Worm (Caenorhabditis elegans) whole organism, late embryonic: ENCODE results near the gene R03D7.8.
"Not testable (repeated sequence)": the region's sequence is repeated elsewhere in the genome, so short reads cannot be mapped to it uniquely, and the experiment has no call there.

Experiments
- C08G9.2 ChIP-seq: sonication (generic microtip); optimal IDR thresholded peaks from 2 replicates; lab custom pipeline; 2016; ENCODE audit warnings: mild to moderate bottlenecking, missing genetic modification characterization, moderate library complexity, missing compliant biosample characterization
- F13H6.1 ChIP-seq: sonication (generic microtip); optimal IDR thresholded peaks from 2 replicates; lab custom pipeline; 2016; ENCODE audit warnings: missing genetic modification characterization, missing compliant biosample characterization
- K02D7.2 ChIP-seq: sonication (generic microtip); optimal IDR thresholded peaks from 2 replicates; lab custom pipeline; 2017; ENCODE audit warnings: mild to moderate bottlenecking, missing genetic modification characterization, missing compliant biosample characterization
- K09A11.1 ChIP-seq: sonication (generic microtip); optimal IDR thresholded peaks from 2 replicates; lab custom pipeline; 2017; ENCODE audit warnings: antibody characterized with exemption, mild to moderate bottlenecking, missing genetic modification characterization, missing compliant biosample characterization; ENCODE audit not compliant: insufficient read depth
- T23F11.4 ChIP-seq: fragments of 200-800 bp; sonication (Bioruptor generic); optimal IDR thresholded peaks from 2 replicates; lab custom pipeline; 2018; ENCODE audit warnings: mild to moderate bottlenecking, missing genetic modification characterization, missing compliant biosample characterization
- Y22D7AL.16 ChIP-seq: sonication (generic microtip); optimal IDR thresholded peaks from 2 replicates; lab custom pipeline; 2016; ENCODE audit warnings: missing genetic modification characterization, missing compliant biosample characterization
- ahr-1 ChIP-seq: sonication (generic microtip); optimal IDR thresholded peaks from 2 replicates; lab custom pipeline; 2016; ENCODE audit warnings: missing genetic modification characterization, missing compliant biosample characterization
- ama-1 ChIP-seq: fragments of 150-350 bp; optimal IDR thresholded peaks from 2 replicates; lab custom pipeline; 2014
- ceh-18 ChIP-seq: sonication (generic microtip); optimal IDR thresholded peaks from 2 replicates; lab custom pipeline; 2016; ENCODE audit warnings: missing genetic modification characterization, missing compliant biosample characterization
- ceh-22 ChIP-seq: sonication (generic microtip); optimal IDR thresholded peaks from 2 replicates; lab custom pipeline; 2017; ENCODE audit warnings: missing biosample characterization, missing genetic modification characterization
- ceh-34 ChIP-seq: sonication (generic microtip); optimal IDR thresholded peaks from 2 replicates; lab custom pipeline; 2016; ENCODE audit warnings: mild to moderate bottlenecking, missing genetic modification characterization, missing compliant biosample characterization
- ceh-45 ChIP-seq: fragments of 200-800 bp; sonication (Bioruptor generic); IDR thresholded peaks from 2 replicates; pipeline ENCODE4 v1.3.6; 2022; ENCODE audit warnings: missing genetic modification reagents, missing genetic modification characterization, missing compliant biosample characterization
- ceh-48 ChIP-seq: sonication (generic microtip); optimal IDR thresholded peaks from 2 replicates; lab custom pipeline; 2016; ENCODE audit warnings: missing genetic modification characterization, inconsistent platforms, missing compliant biosample characterization
- ceh-6 ChIP-seq: fragments of 200-800 bp; sonication (Bioruptor generic); optimal IDR thresholded peaks from 2 replicates; lab custom pipeline; 2018; ENCODE audit warnings: mild to moderate bottlenecking, missing genetic modification characterization, missing compliant biosample characterization
- che-1 ChIP-seq: sonication (generic microtip); optimal IDR thresholded peaks from 2 replicates; lab custom pipeline; 2016; ENCODE audit warnings: mild to moderate bottlenecking, missing genetic modification characterization, missing compliant biosample characterization
- dve-1 ChIP-seq: sonication (generic microtip); optimal IDR thresholded peaks from 2 replicates; lab custom pipeline; 2017; ENCODE audit warnings: antibody characterized with exemption, mild to moderate bottlenecking, missing genetic modification characterization, missing compliant biosample characterization
- elt-4 ChIP-seq: sonication (generic microtip); optimal IDR thresholded peaks from 2 replicates; lab custom pipeline; 2016; ENCODE audit warnings: missing genetic modification characterization, missing compliant biosample characterization
- fkh-6 ChIP-seq: sonication (generic microtip); optimal IDR thresholded peaks from 2 replicates; lab custom pipeline; 2016; ENCODE audit warnings: missing genetic modification characterization, missing compliant biosample characterization
- hlh-15 ChIP-seq: sonication (generic microtip); optimal IDR thresholded peaks from 2 replicates; lab custom pipeline; 2016; ENCODE audit warnings: missing genetic modification characterization, missing compliant biosample characterization
- hlh-30 ChIP-seq: sonication (generic microtip); optimal IDR thresholded peaks from 2 replicates; lab custom pipeline; 2017; ENCODE audit warnings: antibody characterized with exemption, missing genetic modification characterization, missing compliant biosample characterization; ENCODE audit not compliant: insufficient read depth
- hlh-6 ChIP-seq: sonication (generic microtip); optimal IDR thresholded peaks from 2 replicates; lab custom pipeline; 2016; ENCODE audit warnings: missing genotype, missing genetic modification characterization, missing compliant biosample characterization
- mec-3 ChIP-seq: sonication (generic microtip); optimal IDR thresholded peaks from 2 replicates; lab custom pipeline; 2016; ENCODE audit warnings: borderline replicate concordance, missing genetic modification characterization, missing compliant biosample characterization
- nhr-232 ChIP-seq: sonication (generic microtip); optimal IDR thresholded peaks from 2 replicates; lab custom pipeline; 2016; ENCODE audit warnings: missing genetic modification characterization, missing compliant biosample characterization
- pag-3 ChIP-seq: sonication (generic microtip); optimal IDR thresholded peaks from 2 replicates; lab custom pipeline; 2016; ENCODE audit warnings: missing compliant biosample characterization, missing genetic modification characterization, borderline replicate concordance
- pax-1 ChIP-seq: fragments of 150-350 bp; optimal IDR thresholded peaks from 2 replicates; lab custom pipeline; 2014; ENCODE audit warnings: missing biosample characterization, missing genetic modification characterization
- pha-2 ChIP-seq: sonication (generic microtip); optimal IDR thresholded peaks from 2 replicates; lab custom pipeline; 2017; ENCODE audit warnings: mild to moderate bottlenecking, missing genetic modification characterization, missing compliant biosample characterization
- pqm-1 ChIP-seq: sonication (generic microtip); optimal IDR thresholded peaks from 2 replicates; lab custom pipeline; 2016; ENCODE audit warnings: missing genetic modification characterization, missing compliant biosample characterization
- pros-1 ChIP-seq: fragments of 150-350 bp; optimal IDR thresholded peaks from 2 replicates; lab custom pipeline; 2014; ENCODE audit warnings: missing biosample characterization, missing genetic modification reagents, missing genetic modification characterization
- rnt-1 ChIP-seq: sonication (generic microtip); optimal IDR thresholded peaks from 2 replicates; lab custom pipeline; 2016; ENCODE audit warnings: missing genetic modification characterization, missing compliant biosample characterization
- sox-2 ChIP-seq: fragments of 200-800 bp; sonication (Bioruptor generic); IDR thresholded peaks from 2 replicates; pipeline ENCODE4 v1.3.6; 2022; ENCODE audit warnings: missing genetic modification reagents, missing genetic modification characterization, missing compliant biosample characterization
- sox-4 ChIP-seq: sonication (generic microtip); optimal IDR thresholded peaks from 2 replicates; lab custom pipeline; 2017; ENCODE audit warnings: mild to moderate bottlenecking, missing genetic modification characterization, inconsistent platforms, missing compliant biosample characterization
- syd-9 ChIP-seq: sonication (generic microtip); optimal IDR thresholded peaks from 2 replicates; lab custom pipeline; 2016; ENCODE audit warnings: mild to moderate bottlenecking, missing genetic modification characterization, moderate library complexity, missing compliant biosample characterization
- tbx-2 ChIP-seq: sonication (generic microtip); optimal IDR thresholded peaks from 2 replicates; lab custom pipeline; 2016; ENCODE audit warnings: missing genetic modification characterization, missing compliant biosample characterization
- unc-3 ChIP-seq, 2 experiments: fragments of 200-800 bp in 1 of 2; sonication (Bioruptor generic) in 1 of 2; sonication (generic microtip) in 1 of 2; conservative IDR thresholded peaks in 1 of 2; optimal IDR thresholded peaks in 1 of 2; 2 replicates each; pipeline versions ENCODE4 v1.3.6 to Lab custom; 2016 to 2022; ENCODE audit warnings: missing compliant biosample characterization in 2 of 2, missing genetic modification characterization in 2 of 2, missing genetic modification reagents in 1 of 2
- unc-55 ChIP-seq: sonication (generic microtip); optimal IDR thresholded peaks from 2 replicates; lab custom pipeline; 2017; ENCODE audit warnings: missing biosample characterization, missing genetic modification reagents, missing genetic modification characterization
- zip-5 ChIP-seq: sonication (generic microtip); optimal IDR thresholded peaks from 2 replicates; lab custom pipeline; 2016; ENCODE audit warnings: missing genetic modification characterization, missing compliant biosample characterization
- ztf-16 ChIP-seq: sonication (generic microtip); optimal IDR thresholded peaks from 2 replicates; lab custom pipeline; 2017; ENCODE audit warnings: missing genetic modification characterization, missing compliant biosample characterization

Gene R03D7.8

DNA sequence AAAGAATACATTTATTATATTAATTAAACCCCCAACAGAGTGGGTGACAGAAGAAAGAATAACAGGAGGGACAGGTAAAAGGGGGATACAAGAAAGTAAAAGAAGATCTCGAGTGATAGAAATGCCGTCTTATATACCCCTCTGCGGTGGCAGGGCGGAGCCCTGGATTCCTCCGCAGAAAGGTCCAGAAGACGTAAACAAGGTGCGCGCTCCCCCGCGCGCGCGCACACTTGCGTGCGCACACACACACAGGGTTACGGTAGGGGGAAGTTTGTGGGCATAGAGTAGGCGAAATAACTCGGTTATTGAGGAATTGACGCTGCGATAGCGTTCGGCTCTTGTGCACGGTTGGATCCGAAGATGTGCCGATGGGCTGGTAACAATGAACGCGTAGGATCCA, 14.8 kb downstream of the R03D7.8 start, which contains the start of gene R03D7.15:
Gene R03D7.15, plus strand, starts transcription at position 299 of the 400 bp plus-strand sequence.
- not testable (repeated sequence) for TF ChIP-seq ahr-1 (tag; lab: Kevin White, UChicago); pag-3 (tag; lab: Kevin White, UChicago); sox-4

DNA sequence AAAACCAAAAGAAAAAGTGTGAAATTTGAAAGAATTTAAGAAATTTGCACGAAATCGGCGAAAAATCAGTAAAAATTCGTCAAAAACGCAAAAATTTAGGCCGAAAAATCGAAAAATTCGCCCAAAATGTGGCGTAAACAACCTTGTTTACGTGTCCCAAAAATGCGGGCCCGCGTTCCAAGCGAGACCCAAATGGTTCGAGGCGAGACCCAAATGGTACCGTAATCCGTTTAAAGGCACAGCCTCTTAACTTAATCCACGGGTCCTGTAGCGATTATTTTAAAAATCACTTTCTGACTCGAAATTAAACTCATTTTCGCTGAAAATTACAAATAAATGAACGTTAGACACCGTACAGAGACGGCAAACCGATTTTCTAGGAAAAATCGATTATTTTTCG, 21.4 kb downstream of the R03D7.8 start:
- no peak for TF ChIP-seq syd-9
- TF ChIP-seq hlh-6, result no peak
- no peak for TF ChIP-seq pros-1 (tag; lab: Kevin White, UChicago)
- TF ChIP-seq T23F11.4 (GFP tag; lab: Kevin White, UChicago), result no peak
- no peak for TF ChIP-seq ceh-45 (GFP tag; lab: Robert Waterston, UW)
- TF ChIP-seq K02D7.2 (tag; lab: Kevin White, UChicago), result no peak
- TF ChIP-seq pax-1 (tag; lab: Kevin White, UChicago), result no peak
- TF ChIP-seq ceh-6 (GFP tag; lab: Kevin White, UChicago), result no peak
- TF ChIP-seq dve-1, result no peak
- TF ChIP-seq sox-4, result no peak
- no peak for TF ChIP-seq F13H6.1
- TF ChIP-seq ceh-18 (tag; lab: Kevin White, UChicago), result no peak

DNA sequence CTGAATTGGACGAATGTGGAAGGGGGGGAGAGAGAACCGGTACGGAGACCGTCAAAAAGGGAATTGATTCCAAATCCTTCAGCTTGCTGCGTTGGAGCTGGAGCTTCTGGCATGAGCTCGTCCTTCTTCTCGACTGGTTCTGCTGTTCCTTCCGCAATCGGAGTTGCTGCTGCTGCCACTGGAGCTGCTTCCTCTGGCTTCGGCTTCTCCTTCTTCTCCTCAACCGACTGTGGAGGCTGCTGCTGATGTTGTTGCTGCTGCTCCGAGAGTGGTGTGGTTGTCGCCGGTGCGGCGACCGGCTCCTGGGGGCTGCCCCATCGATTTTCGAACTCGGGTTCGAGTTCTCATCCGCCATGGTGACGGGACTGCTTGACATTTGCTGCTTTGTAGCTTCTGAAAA, 21.9 kb downstream of the R03D7.8 start, which contains the start of gene R03D7.2:
Gene R03D7.2, minus strand, starts transcription at position 399 of the 400 bp plus-strand sequence.
- no peak for TF ChIP-seq hlh-30
- TF ChIP-seq T23F11.4 (GFP tag; lab: Kevin White, UChicago), result no peak
- no peak for TF ChIP-seq ztf-16 (tag; lab: Kevin White, UChicago)
- TF ChIP-seq pqm-1 (tag; lab: Kevin White, UChicago), result no peak
- TF ChIP-seq pha-2, result no peak
- no peak for TF ChIP-seq unc-55 (GFP tag; lab: Kevin White, UChicago)
- no peak for TF ChIP-seq ceh-34 (tag; lab: Kevin White, UChicago)
- no peak for TF ChIP-seq Y22D7AL.16 (tag; lab: Kevin White, UChicago)
- TF ChIP-seq ceh-22 (tag; lab: Kevin White, UChicago), result no peak
- TF ChIP-seq che-1, result no peak
- no peak for TF ChIP-seq hlh-6
- no peak for TF ChIP-seq rnt-1 (tag; lab: Kevin White, UChicago)

DNA sequence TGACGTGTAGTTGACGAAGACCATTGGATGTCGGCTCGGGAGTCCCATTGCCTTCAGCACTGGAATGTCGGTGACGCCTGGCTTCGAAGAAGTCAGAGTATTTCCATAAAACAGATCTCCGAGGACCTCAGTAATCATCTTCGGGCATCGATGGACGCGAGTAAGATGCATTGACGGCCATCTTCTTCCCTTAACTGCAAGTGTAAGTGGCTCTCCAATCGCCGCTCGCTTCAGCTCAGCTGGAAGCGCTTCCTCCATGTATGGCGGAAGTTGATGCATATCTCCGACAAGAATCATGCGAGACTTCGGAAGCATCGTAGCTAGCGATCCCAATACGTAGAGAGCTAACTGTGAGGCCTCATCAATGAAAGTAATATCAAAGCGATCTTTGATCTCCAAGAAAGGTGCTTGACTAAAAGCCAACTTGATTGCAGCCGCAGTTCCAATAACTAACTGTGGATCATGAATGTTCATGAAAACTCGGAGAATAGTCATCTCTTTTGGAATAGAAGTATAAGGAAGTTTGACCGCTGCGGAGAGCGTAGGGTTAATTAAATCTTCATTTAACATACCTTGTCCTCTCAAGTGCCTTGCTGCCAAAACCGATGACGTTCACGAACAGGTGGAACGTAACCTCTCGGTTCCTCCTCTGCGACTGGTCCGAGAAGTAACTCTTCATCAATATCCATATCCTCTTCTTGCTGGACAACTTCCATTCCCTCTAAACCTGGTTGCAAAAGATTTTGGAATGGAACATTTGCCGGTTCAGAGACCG, 22.6 kb downstream of the R03D7.8 start:
- TF ChIP-seq ceh-48 (tag; lab: Kevin White, UChicago) (no peak), hlh-6 (no peak), sox-2 (GFP tag; lab: Robert Waterston, UW) (no peak), pag-3 (tag; lab: Kevin White, UChicago) (no peak), ahr-1 (tag; lab: Kevin White, UChicago) (no peak), unc-3 (GFP tag; conservative IDR thresholded peaks at IDR 0.05; lab: Robert Waterston, UW) (no peak), unc-3 (tag; optimal IDR thresholded peaks at IDR 0.05; lab: Kevin White, UChicago) (no peak), Y22D7AL.16 (tag; lab: Kevin White, UChicago) (no peak), mec-3 (no peak)

DNA sequence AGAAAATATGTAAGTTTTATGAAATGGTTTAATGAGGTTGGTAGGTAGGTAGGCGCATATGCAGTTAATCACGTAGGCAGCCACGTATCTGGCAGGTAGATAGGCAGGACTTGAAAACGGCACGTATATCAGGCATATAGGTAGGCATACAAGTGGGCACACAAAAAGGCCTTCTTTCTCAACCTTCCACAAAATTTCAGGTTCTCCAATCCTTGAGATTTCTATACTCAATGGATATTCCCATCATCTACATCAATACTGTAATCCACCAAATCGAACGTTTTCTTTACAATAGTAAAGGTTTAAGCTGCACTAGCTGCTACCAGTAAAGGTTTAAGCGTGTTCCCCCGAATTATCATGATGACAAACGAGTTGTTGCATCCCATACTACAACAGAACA, 24.4 kb downstream of the R03D7.8 start:
- no peak for TF ChIP-seq fkh-6 (tag; lab: Kevin White, UChicago)
- no peak for TF ChIP-seq elt-4 (tag; lab: Kevin White, UChicago)
- TF ChIP-seq pros-1 (tag; lab: Kevin White, UChicago), result no peak
- no peak for TF ChIP-seq K09A11.1 (tag; lab: Kevin White, UChicago)
- TF ChIP-seq ama-1 (lab: Kevin White, UChicago), result no peak
- no peak for TF ChIP-seq hlh-15 (tag; lab: Kevin White, UChicago)
- no peak for TF ChIP-seq syd-9
- TF ChIP-seq tbx-2 (tag; lab: Kevin White, UChicago), result no peak
- no peak for TF ChIP-seq nhr-232 (tag; lab: Kevin White, UChicago)
- TF ChIP-seq zip-5 (tag; lab: Kevin White, UChicago), result no peak
- no peak for TF ChIP-seq C08G9.2 (tag; lab: Kevin White, UChicago)
